Fruit fly (Drosophila melanogaster) whole organism, pupa: ENCODE results near the gene Cubn.

Source experiments
- CG17806 ChIP-seq: fragments of 200-800 bp; sonication (Bioruptor generic); optimal IDR thresholded peaks from 2 replicates; lab custom pipeline; 2018; ENCODE audit warnings: missing biosample characterization, mild to moderate bottlenecking, missing genetic modification characterization, moderate library complexity
- CG8159 ChIP-seq: fragments of 200-800 bp; sonication (Bioruptor generic); optimal IDR thresholded peaks from 3 replicates; lab custom pipeline; 2018; ENCODE audit warnings: missing biosample characterization, mild to moderate bottlenecking, missing genetic modification characterization, moderate library complexity
- EcR ChIP-seq: fragments of 200-800 bp; sonication (Bioruptor generic); optimal IDR thresholded peaks from 3 replicates; lab custom pipeline; 2019; ENCODE audit warnings: missing biosample characterization, missing genetic modification characterization, mild to moderate bottlenecking, moderate library complexity, missing genetic modification reagents
- fd96Ca ChIP-seq: fragments of 200-800 bp; sonication (Bioruptor generic); IDR thresholded peaks from 3 replicates; pipeline ENCODE4 v1.3.6; 2022; ENCODE audit warnings: missing biosample characterization, missing genetic modification characterization

dm6 chrX:9617598-9618076 lies 46.5 kb upstream of the Cubn start:
- TF ChIP-seq EcR (GFP tag; lab: Kevin White, UChicago) (no peak), CG17806 (tag; lab: Kevin White, UChicago) (no peak), fd96Ca (GFP tag; lab: Robert Waterston, UW) (no peak), CG8159 (tag; lab: Kevin White, UChicago) (no peak)
